Fruit fly (Drosophila melanogaster) whole organism: Measurements from ENCODE around the gene CG8032.

Experiments used
- Dll ChIP-seq: fragments of >200 bp; optimal IDR thresholded peaks from 2 replicates; lab custom pipeline; 2017
- pan ChIP-seq: fragments of >200 bp; optimal IDR thresholded peaks from 2 replicates; lab custom pipeline; 2017
- psq ChIP-seq: fragments of >200 bp; optimal IDR thresholded peaks from 2 replicates; lab custom pipeline; 2017

dm6 chr3R:8619089-8619488 is 44.8 kb upstream of the CG8032 start:
- no peak for TF ChIP-seq pan
- TF ChIP-seq psq (lab: Kevin White, UChicago), result no peak
- no peak for TF ChIP-seq Dll (lab: Kevin White, UChicago)
